Fruit fly (Drosophila melanogaster) Kc167 (cell line): ENCODE data around the gene CG16978.

Experiments used
- Sin3A ChIP-seq: fragments of >200 bp; optimal IDR thresholded peaks from 2 replicates; lab custom pipeline; 2018; ENCODE audit warnings: missing external identifiers
- h ChIP-seq: fragments of >200 bp; optimal IDR thresholded peaks from 3 replicates; lab custom pipeline; 2018; ENCODE audit warnings: missing external identifiers
- psq ChIP-seq: fragments of >200 bp; optimal IDR thresholded peaks from 2 replicates; lab custom pipeline; 2017; ENCODE audit warnings: missing external identifiers
- ttk ChIP-seq: sonication (Bioruptor generic); optimal IDR thresholded peaks from 2 replicates; lab custom pipeline; 2017; ENCODE audit warnings: missing external identifiers

DNA sequence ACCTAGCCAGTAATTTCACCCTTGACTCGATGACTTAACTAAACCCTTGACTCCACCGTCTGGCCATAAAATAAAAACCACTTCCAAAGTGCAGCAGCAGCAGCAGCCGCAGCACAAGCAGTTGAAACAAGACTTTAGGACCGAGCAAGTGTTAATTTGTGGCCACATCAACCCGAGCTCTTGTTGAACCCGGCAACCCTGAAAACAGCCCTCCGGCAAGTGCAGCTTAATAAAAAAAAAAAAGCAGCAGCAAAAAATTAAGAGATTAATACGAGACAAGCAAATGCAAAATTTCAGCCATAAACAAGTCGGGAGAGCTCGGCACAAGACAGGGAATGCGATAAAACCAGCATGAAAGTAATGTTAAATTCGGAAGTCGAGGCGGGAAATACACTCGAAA, 38.6 kb downstream of the CG16978 start:
- no peak for TF ChIP-seq psq (lab: Kevin White, UChicago)
- TF ChIP-seq ttk (lab: Kevin White, UChicago) = no peak
- TF ChIP-seq h (lab: Kevin White, UChicago) = no peak
- no peak for TF ChIP-seq Sin3A
